Worm (Caenorhabditis elegans) whole organism, L1 larva: Measurements from ENCODE around the gene F49C5.9.

Experiments
- Y116A8C.19 ChIP-seq: sonication (generic microtip); optimal IDR thresholded peaks from 2 replicates; lab custom pipeline; 2016; ENCODE audit warnings: missing compliant biosample characterization, missing genetic modification characterization, borderline replicate concordance
- aha-1 ChIP-seq: fragments of 150-350 bp; optimal IDR thresholded peaks from 2 replicates; lab custom pipeline; 2014; ENCODE audit warnings: missing biosample characterization, missing genetic modification characterization
- ceh-63 ChIP-seq: fragments of 200-800 bp; sonication (Bioruptor generic); optimal IDR thresholded peaks from 2 replicates; lab custom pipeline; 2018; ENCODE audit warnings: mild to moderate bottlenecking, missing genetic modification characterization, missing compliant biosample characterization
- ceh-88 ChIP-seq: fragments of 200-800 bp; sonication (Bioruptor generic); IDR thresholded peaks from 2 replicates; pipeline ENCODE4 v1.3.6; 2022; ENCODE audit warnings: missing genetic modification characterization, missing compliant biosample characterization
- ceh-90 ChIP-seq: sonication (generic microtip); optimal IDR thresholded peaks from 2 replicates; lab custom pipeline; 2016; ENCODE audit warnings: missing genetic modification characterization, missing compliant biosample characterization
- dpl-1 ChIP-seq, 3 experiments: fragments of 150-350 bp in 2 of 3; sonication (generic microtip) in 1 of 3; optimal IDR thresholded peaks; 2 replicates each; lab custom pipeline; 2014 to 2017; ENCODE audit warnings: missing biosample characterization in 3 of 3, missing genetic modification characterization in 3 of 3, missing genetic modification reagents in 3 of 3
- efl-3 ChIP-seq: fragments of 200-800 bp; sonication (Bioruptor generic); optimal IDR thresholded peaks from 2 replicates; lab custom pipeline; 2018; ENCODE audit warnings: mild to moderate bottlenecking, missing genetic modification characterization, missing compliant biosample characterization
- fkh-4 ChIP-seq: sonication (generic microtip); optimal IDR thresholded peaks from 2 replicates; lab custom pipeline; 2016; ENCODE audit warnings: missing compliant biosample characterization, missing genetic modification characterization, borderline replicate concordance
- grh-1 ChIP-seq: fragments of 200-800 bp; sonication (Bioruptor generic); IDR thresholded peaks from 2 replicates; pipeline ENCODE4 v1.3.6; 2022; ENCODE audit warnings: missing genetic modification reagents, missing genetic modification characterization, missing compliant biosample characterization
- hlh-17 ChIP-seq: fragments of 200-800 bp; sonication (Bioruptor generic); optimal IDR thresholded peaks from 2 replicates; lab custom pipeline; 2018; ENCODE audit warnings: missing genetic modification characterization, mild to moderate bottlenecking, missing compliant biosample characterization, moderate library complexity, borderline replicate concordance
- isw-1 ChIP-seq: fragments of 200-800 bp; sonication (Bioruptor generic); IDR thresholded peaks from 2 replicates; pipeline ENCODE4 v1.3.6; 2022; ENCODE audit warnings: missing genetic modification characterization, missing compliant biosample characterization
- lin-13 ChIP-seq: fragments of 150-350 bp; optimal IDR thresholded peaks from 2 replicates; lab custom pipeline; 2014; ENCODE audit warnings: missing biosample characterization, missing genetic modification reagents, missing genetic modification characterization
- lin-14 ChIP-seq: fragments of 200-800 bp; sonication (Bioruptor generic); optimal IDR thresholded peaks from 2 replicates; lab custom pipeline; 2018; ENCODE audit warnings: mild to moderate bottlenecking, missing genetic modification characterization, moderate library complexity, missing compliant biosample characterization
- lin-15B ChIP-seq: fragments of 150-350 bp; sonication (generic microtip); optimal IDR thresholded peaks from 3 replicates; lab custom pipeline; 2014; ENCODE audit warnings: missing biosample characterization, missing genetic modification characterization
- lin-39 ChIP-seq: fragments of 150-350 bp; optimal IDR thresholded peaks from 2 replicates; lab custom pipeline; 2014; ENCODE audit warnings: missing biosample characterization, missing genetic modification reagents, missing genetic modification characterization
- lir-3 ChIP-seq: sonication (generic microtip); optimal IDR thresholded peaks from 2 replicates; lab custom pipeline; 2016; ENCODE audit warnings: mild to moderate bottlenecking, missing genetic modification characterization, moderate library complexity, missing compliant biosample characterization; ENCODE audit not compliant: poor library complexity
- mab-9 ChIP-seq: fragments of 200-800 bp; sonication (Bioruptor generic); IDR thresholded peaks from 2 replicates; pipeline ENCODE4 v1.3.6; 2022; ENCODE audit warnings: missing genetic modification reagents, missing genetic modification characterization, missing compliant biosample characterization
- mef-2 ChIP-seq: fragments of 150-350 bp; optimal IDR thresholded peaks from 2 replicates; lab custom pipeline; 2014; ENCODE audit warnings: missing biosample characterization, missing genetic modification characterization
- mep-1 ChIP-seq: fragments of 150-350 bp; optimal IDR thresholded peaks from 2 replicates; lab custom pipeline; 2014; ENCODE audit warnings: missing biosample characterization, missing genetic modification characterization
- nhr-12 ChIP-seq: sonication (generic microtip); optimal IDR thresholded peaks from 2 replicates; lab custom pipeline; 2017; ENCODE audit warnings: missing biosample characterization, missing genetic modification characterization
- nhr-19 ChIP-seq: fragments of 200-800 bp; sonication (Bioruptor generic); conservative IDR thresholded peaks from 2 replicates; pipeline ENCODE4 v1.3.6; 2022; ENCODE audit warnings: missing genetic modification characterization, missing compliant biosample characterization
- nhr-20 ChIP-seq: sonication (generic microtip); optimal IDR thresholded peaks from 2 replicates; lab custom pipeline; 2016; ENCODE audit warnings: mild to moderate bottlenecking, missing genetic modification characterization, missing compliant biosample characterization
- nhr-237 ChIP-seq: fragments of 150-350 bp; optimal IDR thresholded peaks from 2 replicates; lab custom pipeline; 2014; ENCODE audit warnings: missing biosample characterization, missing genetic modification characterization
- nhr-28 ChIP-seq: fragments of 150-350 bp; optimal IDR thresholded peaks from 2 replicates; lab custom pipeline; 2014; ENCODE audit warnings: missing biosample characterization, missing genetic modification characterization
- nhr-76 ChIP-seq: sonication (generic microtip); optimal IDR thresholded peaks from 2 replicates; lab custom pipeline; 2017; ENCODE audit warnings: missing biosample characterization, missing genetic modification characterization
- nhr-90 ChIP-seq: sonication (generic microtip); optimal IDR thresholded peaks from 2 replicates; lab custom pipeline; 2016; ENCODE audit warnings: mild to moderate bottlenecking, missing genetic modification characterization, missing compliant biosample characterization; ENCODE audit not compliant: poor library complexity
- pax-3 ChIP-seq: fragments of 200-800 bp; sonication (Bioruptor generic); optimal IDR thresholded peaks from 2 replicates; lab custom pipeline; 2018; ENCODE audit warnings: mild to moderate bottlenecking, missing genetic modification characterization, moderate library complexity, missing compliant biosample characterization
- pqm-1 ChIP-seq: sonication (generic microtip); optimal IDR thresholded peaks from 3 replicates; lab custom pipeline; 2017; ENCODE audit warnings: missing biosample characterization, missing genetic modification characterization
- sptf-1 ChIP-seq: fragments of 150-350 bp; optimal IDR thresholded peaks from 2 replicates; lab custom pipeline; 2014; ENCODE audit warnings: missing biosample characterization, missing genetic modification characterization
- sup-37 ChIP-seq: fragments of 200-800 bp; sonication (Bioruptor generic); optimal IDR thresholded peaks from 2 replicates; lab custom pipeline; 2018; ENCODE audit warnings: mild to moderate bottlenecking, missing genetic modification characterization, missing compliant biosample characterization
- tlp-1 ChIP-seq: fragments of 150-350 bp; optimal IDR thresholded peaks from 2 replicates; lab custom pipeline; 2014; ENCODE audit warnings: missing biosample characterization, missing genetic modification characterization
- unc-130 ChIP-seq: fragments of 150-350 bp; optimal IDR thresholded peaks from 2 replicates; lab custom pipeline; 2017; ENCODE audit warnings: missing biosample characterization, missing genetic modification characterization, inconsistent platforms
- unc-30 ChIP-seq: sonication (generic microtip); optimal IDR thresholded peaks from 2 replicates; lab custom pipeline; 2017; ENCODE audit warnings: missing biosample characterization, missing genetic modification characterization
- unc-62 ChIP-seq: fragments of 150-350 bp; optimal IDR thresholded peaks from 2 replicates; lab custom pipeline; 2014; ENCODE audit warnings: missing biosample characterization, missing genetic modification reagents, missing genetic modification characterization
- unc-98 ChIP-seq: fragments of 200-800 bp; sonication (Bioruptor generic); IDR thresholded peaks from 2 replicates; pipeline ENCODE4 v1.3.6; 2022; ENCODE audit warnings: missing genetic modification characterization, missing compliant biosample characterization
- xbp-1 ChIP-seq: sonication (generic microtip); optimal IDR thresholded peaks from 2 replicates; lab custom pipeline; 2016; ENCODE audit warnings: missing genetic modification characterization, missing compliant biosample characterization

Gene F49C5.9

ce11 chrII:12570523-12570922 lies 26.1 kb upstream of the F49C5.9 start, which contains the start of gene Y38E10A.1:
Y38E10A.1 (minus strand) TSS chrII:12570623.
- no peak for TF ChIP-seq nhr-12 (tag; lab: Kevin White, UChicago)

- TF ChIP-seq lin-14 (GFP tag; lab: Kevin White, UChicago) (no peak), pax-3 (tag; lab: Kevin White, UChicago) (no peak), nhr-19 (GFP tag; lab: Robert Waterston, UW) (no peak), nhr-90 (tag; lab: Kevin White, UChicago) (no peak), dpl-1 (GFP tag; optimal IDR thresholded peaks at IDR 0.05; lab: Kevin White, UChicago) (no peak), lin-13 (no peak), fkh-4 (tag; lab: Kevin White, UChicago) (no peak), mef-2 (no peak), unc-62 (GFP tag; lab: Kevin White, UChicago) (no peak), nhr-20 (tag; lab: Kevin White, UChicago) (no peak), sptf-1 (tag; lab: Kevin White, UChicago) (no peak), xbp-1 (tag; lab: Kevin White, UChicago) (no peak), nhr-28 (tag; lab: Kevin White, UChicago) (no peak), unc-98 (GFP tag; lab: Robert Waterston, UW) (no peak)
These were observed 21.4 kb upstream of the F49C5.9 start, which contains the start of gene F49C5.7 for ce11 chrII:12565851-12566250. F49C5.7 (plus strand) TSS chrII:12566151.

- TF ChIP-seq lir-3 (tag; lab: Kevin White, UChicago) (no peak), ceh-90 (tag; lab: Kevin White, UChicago) (no peak), nhr-237 (tag; lab: Kevin White, UChicago) (no peak), unc-130 (no peak), mep-1 (no peak), lin-13 (no peak), tlp-1 (no peak), grh-1 (no peak), lin-15B (no peak), mab-9 (GFP tag; lab: Robert Waterston, UW) (no peak), aha-1 (tag; lab: Kevin White, UChicago) (no peak), hlh-17 (GFP tag; lab: Kevin White, UChicago) (no peak), efl-3 (GFP tag; lab: Kevin White, UChicago) (no peak), sup-37 (GFP tag; lab: Kevin White, UChicago) (no peak)
These were observed 15.8 kb upstream of the F49C5.9 start, which contains the start of gene F49C5.12 for ce11 chrII:12560210-12560609. F49C5.12 (minus strand) TSS chrII:12560310.

- TF ChIP-seq lin-14 (GFP tag; lab: Kevin White, UChicago) (no peak), nhr-76 (tag; lab: Kevin White, UChicago) (no peak), ceh-63 (no peak), xbp-1 (tag; lab: Kevin White, UChicago) (no peak), pqm-1 (tag; lab: Kevin White, UChicago) (no peak), unc-130 (no peak), nhr-19 (GFP tag; lab: Robert Waterston, UW) (no peak), isw-1 (GFP tag; lab: Robert Waterston, UW) (no peak), lin-39 (tag; lab: Kevin White, UChicago) (no peak), dpl-1 (GFP tag; optimal IDR thresholded peaks at IDR 0.05; lab: Kevin White, UChicago) (no peak), Y116A8C.19 (no peak), ceh-88 (GFP tag; lab: Robert Waterston, UW) (no peak), unc-30 (tag; lab: Kevin White, UChicago) (no peak)
These were observed 11.1 kb upstream of the F49C5.9 start, which contains the start of gene F49C5.11 for ce11 chrII:12555579-12555978. F49C5.11 (plus strand) TSS chrII:12555879.
